Fruit fly (Drosophila melanogaster): Measurements from ENCODE around the gene BOD1.

The BOD1 gene

dm6 chr3R:27925971-27926533 is 12.0 kb upstream of the BOD1 start:
- peak; percentile 68 for TF ChIP-seq ovo (GFP tag; optimal IDR thresholded peaks at IDR 0.05)
- no peak for TF ChIP-seq cnc (optimal IDR thresholded peaks at IDR 0.05)

- TF ChIP-seq cic (GFP tag; optimal IDR thresholded peaks at IDR 0.05): peak; percentile 75
- TF ChIP-seq Hr96 (GFP tag; optimal IDR thresholded peaks at IDR 0.05): peak; percentile 31
- no peak for TF ChIP-seq pad (GFP tag; optimal IDR thresholded peaks at IDR 0.05)
- TF ChIP-seq CG14711 (tag; optimal IDR thresholded peaks at IDR 0.05): no peak
- TF ChIP-seq Mnt (GFP tag; optimal IDR thresholded peaks at IDR 0.05): peak; percentile 62
Observed at dm6 chr3R:27926738-27927215, 11.3 kb upstream of the BOD1 start.

dm6 chr3R:27928140-27928539 is 9.9 kb upstream of the BOD1 start, which contains the start of gene nenya:
Gene nenya (minus strand): TSS chr3R:27928174.
- TF ChIP-seq ovo (GFP tag; optimal IDR thresholded peaks at IDR 0.05) (peak; percentile 44), Crg-1 (GFP tag; optimal IDR thresholded peaks at IDR 0.05) (no peak)

dm6 chr3R:27928984-27929924 is 8.8 kb upstream of the BOD1 start:
- TF ChIP-seq CG33017 (tag; optimal IDR thresholded peaks at IDR 0.05) (no peak), CG11617 (GFP tag; optimal IDR thresholded peaks at IDR 0.05) (peak; percentile 12), bab1 (GFP tag; optimal IDR thresholded peaks at IDR 0.05) (no peak), CG7101 (tag; optimal IDR thresholded peaks at IDR 0.05) (no peak), CG14711 (tag; optimal IDR thresholded peaks at IDR 0.05) (no peak), cic (GFP tag; optimal IDR thresholded peaks at IDR 0.05) (peak; percentile 97), tj (GFP tag; optimal IDR thresholded peaks at IDR 0.05) (peak; percentile 44), Mnt (GFP tag; optimal IDR thresholded peaks at IDR 0.05) (peak; percentile 10), Clk (GFP tag; optimal IDR thresholded peaks at IDR 0.05) (no peak), Crg-1 (GFP tag; optimal IDR thresholded peaks at IDR 0.05) (no peak), Hr96 (GFP tag; optimal IDR thresholded peaks at IDR 0.05) (peak; percentile 13), kay (GFP tag; ENCODE audit: borderline replicate concordance) (no peak), CG7045 (GFP tag; optimal IDR thresholded peaks at IDR 0.05) (no peak), pad (GFP tag; optimal IDR thresholded peaks at IDR 0.05) (peak; percentile 9), CG12768 (GFP tag; optimal IDR thresholded peaks at IDR 0.05) (no peak), cnc (optimal IDR thresholded peaks at IDR 0.05) (no peak), toe (GFP tag; optimal IDR thresholded peaks at IDR 0.05) (no peak), CG5204 (GFP tag; optimal IDR thresholded peaks at IDR 0.05) (no peak), ovo (GFP tag; optimal IDR thresholded peaks at IDR 0.05) (no peak), CG1620 (GFP tag; optimal IDR thresholded peaks at IDR 0.05) (no peak)

- TF ChIP-seq CG7101 (tag; optimal IDR thresholded peaks at IDR 0.05): no peak
- no peak for TF ChIP-seq toe (GFP tag; optimal IDR thresholded peaks at IDR 0.05)
- no peak for TF ChIP-seq CG1620 (GFP tag; optimal IDR thresholded peaks at IDR 0.05)
- no peak for TF ChIP-seq bab1 (GFP tag; optimal IDR thresholded peaks at IDR 0.05)
- TF ChIP-seq CG7045 (GFP tag; optimal IDR thresholded peaks at IDR 0.05): no peak
- no peak for TF ChIP-seq Hr96 (GFP tag; optimal IDR thresholded peaks at IDR 0.05)
- TF ChIP-seq Crg-1 (GFP tag; optimal IDR thresholded peaks at IDR 0.05): no peak
- TF ChIP-seq cic (GFP tag; optimal IDR thresholded peaks at IDR 0.05): no peak
- TF ChIP-seq pad (GFP tag; optimal IDR thresholded peaks at IDR 0.05): no peak
- TF ChIP-seq CG5204 (GFP tag; optimal IDR thresholded peaks at IDR 0.05): no peak
- TF ChIP-seq CG12768 (GFP tag; optimal IDR thresholded peaks at IDR 0.05): no peak
Observed at dm6 chr3R:27931461-27931860, 6.6 kb upstream of the BOD1 start.

- TF ChIP-seq CG1620 (GFP tag; optimal IDR thresholded peaks at IDR 0.05) (no peak), cnc (optimal IDR thresholded peaks at IDR 0.05) (peak; percentile 58 to 94), cic (GFP tag; optimal IDR thresholded peaks at IDR 0.05) (no peak)
Observed at dm6 chr3R:27945398-27945797, 7.4 kb downstream of the BOD1 start.

- TF ChIP-seq cic (GFP tag; optimal IDR thresholded peaks at IDR 0.05) (no peak), bab1 (GFP tag; optimal IDR thresholded peaks at IDR 0.05) (no peak), CG11617 (GFP tag; optimal IDR thresholded peaks at IDR 0.05) (no peak), cnc (optimal IDR thresholded peaks at IDR 0.05) (no peak), toe (GFP tag; optimal IDR thresholded peaks at IDR 0.05) (no peak), Clk (GFP tag; optimal IDR thresholded peaks at IDR 0.05) (no peak), CG33017 (tag; optimal IDR thresholded peaks at IDR 0.05) (no peak), CG5204 (GFP tag; optimal IDR thresholded peaks at IDR 0.05) (no peak), kay (GFP tag; ENCODE audit: borderline replicate concordance) (no peak), CG14711 (tag; optimal IDR thresholded peaks at IDR 0.05) (no peak), CG12768 (GFP tag; optimal IDR thresholded peaks at IDR 0.05) (no peak), pad (GFP tag; optimal IDR thresholded peaks at IDR 0.05) (no peak), tj (GFP tag; optimal IDR thresholded peaks at IDR 0.05) (no peak), Hr96 (GFP tag; optimal IDR thresholded peaks at IDR 0.05) (no peak), CG1620 (GFP tag; optimal IDR thresholded peaks at IDR 0.05) (peak; percentile 1), Crg-1 (GFP tag; optimal IDR thresholded peaks at IDR 0.05) (peak; percentile 13), CG7045 (GFP tag; optimal IDR thresholded peaks at IDR 0.05) (no peak), CG7101 (tag; optimal IDR thresholded peaks at IDR 0.05) (peak; percentile 5), Mnt (GFP tag; optimal IDR thresholded peaks at IDR 0.05) (peak; percentile 13), ovo (GFP tag; optimal IDR thresholded peaks at IDR 0.05) (no peak)
Observed at dm6 chr3R:27946555-27947204, 8.6 kb downstream of the BOD1 start.
